Fruit fly (Drosophila melanogaster): ENCODE results near the gene CG17380.
A peak's percentile ranks its signal among the peaks of the same experiment; 100 is the strongest.

CG17380 gene

DNA sequence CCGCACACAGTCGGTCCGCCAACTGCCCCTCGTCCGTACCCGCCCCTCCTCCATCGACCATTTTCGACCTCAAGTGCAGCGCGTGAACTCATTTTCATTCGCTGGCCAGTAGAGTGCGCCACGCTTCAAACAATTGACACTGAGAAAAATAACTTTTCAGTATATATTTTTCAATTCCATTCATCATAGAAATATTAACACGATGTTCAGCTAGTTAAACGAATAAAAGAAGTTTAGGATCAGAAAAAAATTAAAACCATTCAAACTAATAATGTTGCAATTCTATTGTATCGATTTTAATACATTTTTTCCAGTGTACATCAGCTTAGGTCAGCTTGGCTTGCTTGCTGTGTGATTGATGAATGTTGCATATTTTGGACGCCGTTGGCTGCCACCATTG, 16.6 kb downstream of the CG17380 start (continued):
- TF ChIP-seq BEAF-32 (GFP tag; optimal IDR thresholded peaks at IDR 0.05) (no peak), Dbx (GFP tag; IDR thresholded peaks at IDR 0.05) (no peak), D (optimal IDR thresholded peaks at IDR 0.05) (no peak), D (GFP tag; optimal IDR thresholded peaks at IDR 0.05) (no peak), CG12219 (GFP tag; optimal IDR thresholded peaks at IDR 0.05) (peak; percentile 42), Ssrp (tag; optimal IDR thresholded peaks at IDR 0.05) (peak; percentile 44), CG1792 (GFP tag; optimal IDR thresholded peaks at IDR 0.05) (peak; percentile 19), pzg (GFP tag; optimal IDR thresholded peaks at IDR 0.05) (no peak), Stat92E (GFP tag; optimal IDR thresholded peaks at IDR 0.05) (no peak), vnd (GFP tag; IDR thresholded peaks at IDR 0.05; ENCODE audit: partially characterized antibody) (no peak), Nf-YB (GFP tag; optimal IDR thresholded peaks at IDR 0.05) (peak; percentile 5), CG15696 (tag; optimal IDR thresholded peaks at IDR 0.05) (peak; percentile 39), CG10209 (GFP tag; optimal IDR thresholded peaks at IDR 0.05) (peak; percentile 24), CoRest (tag; optimal IDR thresholded peaks at IDR 0.05) (peak; percentile 40), tap (tag; optimal IDR thresholded peaks at IDR 0.05) (peak; percentile 48), CG12236 (GFP tag; optimal IDR thresholded peaks at IDR 0.05) (peak; percentile 9), CG30020 (tag; optimal IDR thresholded peaks at IDR 0.05) (no peak), CG17359 (tag; optimal IDR thresholded peaks at IDR 0.05) (peak; percentile 69), otp (GFP tag; IDR thresholded peaks at IDR 0.05) (peak; percentile 35; the same call in 1 of the 3 replicates), Xbp1 (GFP tag; optimal IDR thresholded peaks at IDR 0.05) (peak; percentile 66), CG13424 (tag; optimal IDR thresholded peaks at IDR 0.05) (peak; percentile 49), crol (GFP tag; IDR thresholded peaks at IDR 0.05) (0 out of 2 replicates have a peak, but pooled peaks have one; percentile 35), Fer3 (tag; optimal IDR thresholded peaks at IDR 0.05) (no peak), danr (GFP tag; IDR thresholded peaks at IDR 0.05) (no peak), CG11504 (tag; optimal IDR thresholded peaks at IDR 0.05) (peak; percentile 76), fru (optimal IDR thresholded peaks at IDR 0.05) (no peak), wor (GFP tag; IDR thresholded peaks at IDR 0.05) (no peak), Bgb (GFP tag; IDR thresholded peaks at IDR 0.05; ENCODE audit: partially characterized antibody) (no peak), PHDP (tag; optimal IDR thresholded peaks at IDR 0.05) (peak; percentile 52), sim (GFP tag; IDR thresholded peaks at IDR 0.05) (no peak), dimm (GFP tag; IDR thresholded peaks at IDR 0.05) (0 out of 2 replicates have a peak, but pooled peaks have one; percentile 7), Nf-YC (tag; optimal IDR thresholded peaks at IDR 0.05) (no peak), Ets97D (GFP tag; optimal IDR thresholded peaks at IDR 0.05) (no peak), E2f2 (GFP tag; IDR thresholded peaks at IDR 0.05) (peak; percentile 29; the same call in 1 of the 2 replicates), CG12155 (GFP tag; optimal IDR thresholded peaks at IDR 0.05) (no peak), ranshi (GFP tag; IDR thresholded peaks at IDR 0.05) (no peak), ash1 (GFP tag; optimal IDR thresholded peaks at IDR 0.05) (no peak), Fer2 (tag; optimal IDR thresholded peaks at IDR 0.05) (no peak), gem (tag; optimal IDR thresholded peaks at IDR 0.05) (peak; percentile 79), gsb-n (tag; optimal IDR thresholded peaks at IDR 0.05) (peak; percentile 31), yki (optimal IDR thresholded peaks at IDR 0.05) (no peak), CG17328 (GFP tag; IDR thresholded peaks at IDR 0.05) (peak; percentile 65), Hand (GFP tag; optimal IDR thresholded peaks at IDR 0.05) (no peak), CG10147 (GFP tag; optimal IDR thresholded peaks at IDR 0.05) (no peak), Lim3 (GFP tag; IDR thresholded peaks at IDR 0.05) (no peak), dmrt99B (tag; optimal IDR thresholded peaks at IDR 0.05) (peak; percentile 76), eve (GFP tag; optimal IDR thresholded peaks at IDR 0.05) (peak in 1 of 2 experiments; percentile 64), kah (GFP tag; optimal IDR thresholded peaks at IDR 0.05) (no peak), Dll (GFP tag; IDR thresholded peaks at IDR 0.05; ENCODE audit: partially characterized antibody) (no peak), Dfd (GFP tag; optimal IDR thresholded peaks at IDR 0.05) (no peak), CG6683 (GFP tag; optimal IDR thresholded peaks at IDR 0.05) (no peak)

Data from whole organism, embryonic.